Worm (Caenorhabditis elegans): ENCODE data around the gene acl-6.

DNA sequence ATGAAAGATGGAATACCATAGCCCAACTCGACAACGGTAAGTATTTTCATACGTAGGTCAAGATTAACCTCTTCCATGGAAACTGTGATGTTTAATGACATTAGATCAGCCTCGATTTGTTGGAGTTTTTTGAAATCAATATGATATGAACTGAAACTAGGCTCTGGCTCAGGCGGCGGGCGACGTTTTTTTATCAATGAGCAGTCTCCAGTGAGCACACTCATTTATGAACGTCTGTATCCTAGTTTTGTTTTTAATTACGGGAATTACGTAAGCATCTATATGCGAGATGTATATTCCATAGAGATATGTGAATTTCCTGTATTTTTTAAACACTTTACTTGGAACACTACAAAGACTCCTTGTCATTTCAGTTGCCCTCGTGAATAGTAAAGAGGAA lies 29.7 kb downstream of the acl-6 start, which contains the start of gene srg-67:
- no peak for TF ChIP-seq pha-2 (tag; optimal IDR thresholded peaks at IDR 0.05)
- TF ChIP-seq madf-2 (tag; optimal IDR thresholded peaks at IDR 0.05): no peak
- no peak for TF ChIP-seq ceh-22 (tag; optimal IDR thresholded peaks at IDR 0.05)
- TF ChIP-seq pha-4 (tag; optimal IDR thresholded peaks at IDR 0.05): no peak
- TF ChIP-seq C38D4.7 (GFP tag; optimal IDR thresholded peaks at IDR 0.05): no peak
- no peak for TF ChIP-seq mec-3 (tag; optimal IDR thresholded peaks at IDR 0.05; ENCODE audit: borderline replicate concordance)
- no peak for TF ChIP-seq dve-1 (tag; optimal IDR thresholded peaks at IDR 0.05)
- no peak for TF ChIP-seq rnt-1 (tag; optimal IDR thresholded peaks at IDR 0.05)
- TF ChIP-seq fkh-10 (GFP tag; optimal IDR thresholded peaks at IDR 0.05): no peak
- no peak for TF ChIP-seq npax-4 (tag; optimal IDR thresholded peaks at IDR 0.05)
- no peak for TF ChIP-seq ama-1 (optimal IDR thresholded peaks at IDR 0.05)
- no peak for TF ChIP-seq nhr-11 (tag; optimal IDR thresholded peaks at IDR 0.05)
- no peak for TF ChIP-seq ceh-9 (tag; optimal IDR thresholded peaks at IDR 0.05)

Measured in whole organism, late embryonic.